Worm (Caenorhabditis elegans) whole organism, mixed stage, embryonic: Measurements from ENCODE around the gene C07G1.6.

Experiments
- M03D4.4 ChIP-seq: sonication (generic microtip); optimal IDR thresholded peaks from 2 replicates; lab custom pipeline; 2017; ENCODE audit warnings: mild to moderate bottlenecking, missing genetic modification characterization, missing compliant biosample characterization
- bed-3 ChIP-seq: fragments of 200-800 bp; sonication (Bioruptor generic); optimal IDR thresholded peaks from 3 replicates; lab custom pipeline; 2018; ENCODE audit warnings: mild to moderate bottlenecking, missing genetic modification characterization, moderate library complexity, missing compliant biosample characterization
- blmp-1 ChIP-seq: fragments of 150-350 bp; optimal IDR thresholded peaks from 2 replicates; lab custom pipeline; 2014; ENCODE audit warnings: missing biosample characterization, missing genetic modification characterization
- ceh-39 ChIP-seq: fragments of 150-350 bp; optimal IDR thresholded peaks from 2 replicates; lab custom pipeline; 2014; ENCODE audit warnings: missing biosample characterization, missing genetic modification characterization
- ces-1 ChIP-seq: fragments of 150-350 bp; optimal IDR thresholded peaks from 2 replicates; lab custom pipeline; 2014; ENCODE audit warnings: missing biosample characterization, missing genetic modification reagents, missing genetic modification characterization
- cnd-1 ChIP-seq: fragments of 200-800 bp; sonication (Bioruptor generic); optimal IDR thresholded peaks from 2 replicates; lab custom pipeline; 2018; ENCODE audit warnings: mild to moderate bottlenecking, missing genetic modification characterization, missing compliant biosample characterization
- drap-1 ChIP-seq: fragments of 200-800 bp; sonication (Bioruptor generic); optimal IDR thresholded peaks from 3 replicates; lab custom pipeline; 2018; ENCODE audit warnings: mild to moderate bottlenecking, missing genetic modification characterization, missing compliant biosample characterization
- elt-1 ChIP-seq: sonication (generic microtip); optimal IDR thresholded peaks from 2 replicates; lab custom pipeline; 2017; ENCODE audit warnings: missing genetic modification characterization, mild to moderate bottlenecking, missing compliant biosample characterization, antibody characterized with exemption, moderate library complexity, borderline replicate concordance; ENCODE audit not compliant: insufficient read depth
- elt-3 ChIP-seq: fragments of 150-350 bp; optimal IDR thresholded peaks from 2 replicates; lab custom pipeline; 2014; ENCODE audit warnings: missing biosample characterization, missing genetic modification characterization
- ham-2 ChIP-seq: fragments of 200-800 bp; sonication (Bioruptor generic); optimal IDR thresholded peaks from 2 replicates; lab custom pipeline; 2018; ENCODE audit warnings: mild to moderate bottlenecking, missing genetic modification characterization, missing compliant biosample characterization
- hlh-1 ChIP-seq: fragments of 150-350 bp; optimal IDR thresholded peaks from 2 replicates; lab custom pipeline; 2014; ENCODE audit warnings: missing biosample characterization, missing genetic modification reagents, missing genetic modification characterization
- lin-13 ChIP-seq: fragments of 150-350 bp; optimal IDR thresholded peaks from 2 replicates; lab custom pipeline; 2014; ENCODE audit warnings: missing biosample characterization, missing genetic modification characterization
- lin-32 ChIP-seq: fragments of 200-800 bp; sonication (Bioruptor generic); optimal IDR thresholded peaks from 2 replicates; lab custom pipeline; 2018; ENCODE audit warnings: mild to moderate bottlenecking, missing genetic modification characterization, missing compliant biosample characterization
- mab-5 ChIP-seq: fragments of 150-350 bp; optimal IDR thresholded peaks from 2 replicates; lab custom pipeline; 2014; ENCODE audit warnings: missing biosample characterization, missing genetic modification characterization
- mep-1 ChIP-seq: fragments of 150-350 bp; optimal IDR thresholded peaks from 2 replicates; lab custom pipeline; 2017; ENCODE audit warnings: missing biosample characterization, missing genetic modification reagents, missing genetic modification characterization, inconsistent platforms
- mls-2 ChIP-seq: sonication (generic microtip); optimal IDR thresholded peaks from 2 replicates; lab custom pipeline; 2016; ENCODE audit warnings: mild to moderate bottlenecking, missing genetic modification characterization, moderate library complexity, missing compliant biosample characterization
- nhr-12 ChIP-seq: fragments of 150-350 bp; optimal IDR thresholded peaks from 2 replicates; lab custom pipeline; 2014; ENCODE audit warnings: missing biosample characterization, missing genetic modification characterization
- nhr-2 ChIP-seq: fragments of 150-350 bp; optimal IDR thresholded peaks from 2 replicates; lab custom pipeline; 2014; ENCODE audit warnings: missing biosample characterization, missing genetic modification characterization
- nhr-237 ChIP-seq: fragments of 150-350 bp; optimal IDR thresholded peaks from 2 replicates; lab custom pipeline; 2014; ENCODE audit warnings: missing biosample characterization, missing genetic modification characterization
- nhr-28 ChIP-seq: fragments of 150-350 bp; optimal IDR thresholded peaks from 2 replicates; lab custom pipeline; 2014; ENCODE audit warnings: missing biosample characterization, missing genetic modification characterization
- nhr-76 ChIP-seq: sonication (generic microtip); optimal IDR thresholded peaks from 2 replicates; lab custom pipeline; 2017; ENCODE audit warnings: missing biosample characterization, missing genetic modification characterization
- pha-4 ChIP-seq: fragments of 150-350 bp; optimal IDR thresholded peaks from 2 replicates; lab custom pipeline; 2018; ENCODE audit warnings: missing biosample characterization, missing genetic modification reagents, missing genetic modification characterization
- sem-2 ChIP-seq: fragments of 200-800 bp; sonication (Bioruptor generic); optimal IDR thresholded peaks from 2 replicates; lab custom pipeline; 2018; ENCODE audit warnings: mild to moderate bottlenecking, missing genetic modification characterization, missing compliant biosample characterization
- snpc-4 ChIP-seq: fragments of 150-350 bp; optimal IDR thresholded peaks from 2 replicates; lab custom pipeline; 2014; ENCODE audit warnings: missing biosample characterization, missing genetic modification characterization
- sptf-1 ChIP-seq: sonication (generic microtip); optimal IDR thresholded peaks from 2 replicates; lab custom pipeline; 2017; ENCODE audit warnings: mild to moderate bottlenecking, missing genetic modification characterization, moderate library complexity, missing compliant biosample characterization
- tbx-8 ChIP-seq: fragments of 200-800 bp; sonication (Bioruptor generic); optimal IDR thresholded peaks from 2 replicates; lab custom pipeline; 2018; ENCODE audit warnings: mild to moderate bottlenecking, missing genetic modification characterization, moderate library complexity, missing compliant biosample characterization
- unc-39 ChIP-seq: fragments of 150-350 bp; optimal IDR thresholded peaks from 2 replicates; lab custom pipeline; 2014; ENCODE audit warnings: missing biosample characterization, missing genetic modification characterization
- unc-62 ChIP-seq: fragments of 150-350 bp; optimal IDR thresholded peaks from 2 replicates; lab custom pipeline; 2014; ENCODE audit warnings: missing biosample characterization, missing genetic modification reagents, missing genetic modification characterization
- zip-8 ChIP-seq: fragments of 150-350 bp; optimal IDR thresholded peaks from 2 replicates; lab custom pipeline; 2014; ENCODE audit warnings: missing biosample characterization, missing genetic modification characterization
- ztf-11 ChIP-seq: fragments of 150-350 bp; optimal IDR thresholded peaks from 2 replicates; lab custom pipeline; 2014; ENCODE audit warnings: missing biosample characterization, missing genetic modification characterization

C07G1.6 gene

ce11 chrIV:8198851-8199250, 11.3 kb downstream of the C07G1.6 start, which contains the start of gene wsp-1:
TSS of gene wsp-1 (minus strand) at chrIV:8198951.
- TF ChIP-seq unc-39 = no peak
- no peak for TF ChIP-seq pha-4 (tag; lab: Kevin White, UChicago)
- TF ChIP-seq, all 35 proteins: peak for 0

ce11 chrIV:8192878-8193277, 17.3 kb downstream of the C07G1.6 start:
- no peak for TF ChIP-seq mep-1
- TF ChIP-seq pha-4 (tag; lab: Kevin White, UChicago) = no peak

ce11 chrIV:8189667-8190066, 20.5 kb downstream of the C07G1.6 start:
- TF ChIP-seq lin-32 (GFP tag; lab: Kevin White, UChicago) (no peak), snpc-4 (tag; lab: Kevin White, UChicago) (no peak), drap-1 (GFP tag; lab: Kevin White, UChicago) (no peak), blmp-1 (tag; lab: Kevin White, UChicago) (no peak), zip-8 (tag; lab: Kevin White, UChicago) (no peak), nhr-12 (no peak), ham-2 (GFP tag; lab: Kevin White, UChicago) (no peak), sem-2 (GFP tag; lab: Kevin White, UChicago) (no peak)

ce11 chrIV:8188421-8189112, 21.6 kb downstream of the C07G1.6 start:
- TF ChIP-seq nhr-28 (no peak), lin-13 (no peak), zip-8 (tag; lab: Kevin White, UChicago) (no peak), ceh-39 (no peak), drap-1 (GFP tag; lab: Kevin White, UChicago) (no peak), elt-3 (no peak), nhr-237 (no peak), nhr-76 (no peak), pha-4 (tag; lab: Kevin White, UChicago) (no peak), tbx-8 (GFP tag; lab: Kevin White, UChicago) (no peak), mep-1 (no peak), bed-3 (GFP tag; lab: Kevin White, UChicago) (no peak)

ce11 chrIV:8183313-8183712, 26.9 kb downstream of the C07G1.6 start:
- TF ChIP-seq ces-1 (peak; percentile 81), mls-2 (tag; lab: Kevin White, UChicago) (peak; percentile 63), nhr-12 (no peak), M03D4.4 (peak; percentile 8), sptf-1 (tag; lab: Kevin White, UChicago) (peak; percentile 43), nhr-2 (tag; lab: Kevin White, UChicago) (no peak), cnd-1 (tag; lab: Kevin White, UChicago) (peak; percentile 36), zip-8 (tag; lab: Kevin White, UChicago) (no peak)

ce11 chrIV:8182566-8182965, 27.6 kb downstream of the C07G1.6 start:
- no peak for TF ChIP-seq elt-1 (tag; lab: Kevin White, UChicago)
- no peak for TF ChIP-seq nhr-237
- no peak for TF ChIP-seq nhr-12
- no peak for TF ChIP-seq tbx-8 (GFP tag; lab: Kevin White, UChicago)
- TF ChIP-seq ztf-11 (tag; lab: Kevin White, UChicago) = peak; percentile 12
- TF ChIP-seq elt-3 = no peak
- peak; percentile 15 for TF ChIP-seq hlh-1 (tag; lab: Kevin White, UChicago)
- TF ChIP-seq snpc-4 (tag; lab: Kevin White, UChicago) = no peak
- TF ChIP-seq sptf-1 (tag; lab: Kevin White, UChicago) = no peak
- TF ChIP-seq unc-62 (GFP tag; lab: Kevin White, UChicago) = no peak
- peak; percentile 55 for TF ChIP-seq nhr-2 (tag; lab: Kevin White, UChicago)
- TF ChIP-seq mep-1 = no peak
- no peak for TF ChIP-seq ham-2 (GFP tag; lab: Kevin White, UChicago)
- TF ChIP-seq pha-4 (tag; lab: Kevin White, UChicago) = peak; percentile 13
- TF ChIP-seq unc-39 = no peak
- no peak for TF ChIP-seq mab-5 (tag; lab: Kevin White, UChicago)
- TF ChIP-seq ces-1 = peak; percentile 80
- no peak for TF ChIP-seq bed-3 (GFP tag; lab: Kevin White, UChicago)
- TF ChIP-seq cnd-1 (tag; lab: Kevin White, UChicago) = peak; percentile 61
